Fruit fly (Drosophila melanogaster) whole organism, pupa: ENCODE results near the gene ppk23.

ENCODE experiments used
- CG15710 ChIP-seq: fragments of 200-800 bp; sonication (Bioruptor generic); optimal IDR thresholded peaks from 2 replicates; lab custom pipeline; 2018; ENCODE audit warnings: missing biosample characterization, mild to moderate bottlenecking, missing genetic modification characterization, moderate library complexity
- Snoo ChIP-seq: fragments of 200-800 bp; sonication (Bioruptor generic); optimal IDR thresholded peaks from 3 replicates; lab custom pipeline; 2017; ENCODE audit warnings: missing biosample characterization, mild to moderate bottlenecking, missing genetic modification characterization, inconsistent platforms

dm6 chrX:17558708-17559107 lies 10.3 kb downstream of the ppk23 start:
- TF ChIP-seq Snoo = no peak
- peak; percentile 81 for TF ChIP-seq CG15710 (tag; lab: Kevin White, UChicago)
